Worm (Caenorhabditis elegans): ENCODE data around the gene C07E3.9.

Gene C07E3.9

DNA sequence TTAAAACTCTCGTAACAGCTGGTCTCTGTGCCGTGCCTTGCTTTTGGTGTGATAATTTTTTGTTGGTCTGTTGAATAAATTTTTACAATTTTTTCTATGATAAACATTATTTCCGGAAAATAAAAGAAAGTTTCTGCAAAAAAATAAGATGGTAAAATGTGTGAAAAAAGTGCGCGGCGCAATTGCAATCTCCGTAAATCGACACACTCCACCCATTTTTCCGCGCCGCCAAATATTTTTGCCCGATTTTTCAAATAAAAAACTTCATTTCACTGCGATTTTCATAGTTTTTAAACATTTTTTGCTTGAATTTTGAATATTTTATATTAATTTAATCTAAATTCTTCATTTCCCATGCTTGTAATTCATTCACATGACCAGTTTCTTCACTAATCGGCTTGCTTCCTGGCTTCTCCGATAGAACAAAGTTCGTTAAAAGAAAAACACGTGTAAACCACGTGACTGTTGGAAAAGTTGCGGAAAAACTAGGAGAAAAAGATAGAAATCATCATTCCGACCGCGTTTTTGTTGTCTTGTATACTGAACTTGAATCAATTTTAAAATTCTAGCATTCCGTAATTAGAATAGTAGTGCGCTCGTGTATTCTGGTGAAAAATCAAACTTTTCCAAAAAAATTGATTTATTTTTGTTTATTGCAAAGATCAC is 37.6 kb downstream of the C07E3.9 start (continued):
- TF ChIP-seq nhr-48 (tag; optimal IDR thresholded peaks at IDR 0.05) = peak; percentile 46
- TF ChIP-seq nhr-102 (tag; optimal IDR thresholded peaks at IDR 0.05) = peak; percentile 43
- peak; percentile 25 for TF ChIP-seq spr-1 (tag; optimal IDR thresholded peaks at IDR 0.05)
- peak; percentile 93 for TF ChIP-seq mep-1 (tag; optimal IDR thresholded peaks at IDR 0.05)
- TF ChIP-seq hif-1 (tag; optimal IDR thresholded peaks at IDR 0.05) = peak in 1 of 2 experiments; percentile 65
- no peak for TF ChIP-seq F49E8.2 (tag; optimal IDR thresholded peaks at IDR 0.05; ENCODE audit: borderline replicate concordance)
- peak; percentile 59 for TF ChIP-seq duxl-1 (tag; optimal IDR thresholded peaks at IDR 0.05; ENCODE audit: poor library complexity)
- TF ChIP-seq mes-2 (tag; optimal IDR thresholded peaks at IDR 0.05; ENCODE audit: poor library complexity, severe bottlenecking) = peak; percentile 90
- TF ChIP-seq madf-5 (GFP tag; IDR thresholded peaks at IDR 0.05) = no peak
- no peak for TF ChIP-seq php-3 (GFP tag; IDR thresholded peaks at IDR 0.05)
- TF ChIP-seq pqm-1 (tag; optimal IDR thresholded peaks at IDR 0.05) = peak; percentile 16
- peak; percentile 14 for TF ChIP-seq F37D6.2 (tag; optimal IDR thresholded peaks at IDR 0.05)
- TF ChIP-seq cey-2 (tag; optimal IDR thresholded peaks at IDR 0.05; ENCODE audit: borderline replicate concordance, insufficient read depth) = no peak
- TF ChIP-seq zfp-3 (GFP tag; conservative IDR thresholded peaks at IDR 0.05) = no peak
- no peak for TF ChIP-seq dmd-9 (GFP tag; IDR thresholded peaks at IDR 0.05)
- TF ChIP-seq unc-39 (tag; optimal IDR thresholded peaks at IDR 0.05) = no peak
- no peak for TF ChIP-seq gei-8 (GFP tag; optimal IDR thresholded peaks at IDR 0.05)
- no peak for TF ChIP-seq nhr-111 (GFP tag; optimal IDR thresholded peaks at IDR 0.05)
- TF ChIP-seq ceh-44 (GFP tag; IDR thresholded peaks at IDR 0.05) = no peak
- TF ChIP-seq F44E2.7 (GFP tag; IDR thresholded peaks at IDR 0.05) = no peak
- no peak for TF ChIP-seq ceh-20 (GFP tag; IDR thresholded peaks at IDR 0.05)
- TF ChIP-seq lin-38 (GFP tag; IDR thresholded peaks at IDR 0.05) = peak; percentile 73
- TF ChIP-seq ctbp-1 (GFP tag; IDR thresholded peaks at IDR 0.05) = no peak
- TF ChIP-seq hmg-1.1 (GFP tag; IDR thresholded peaks at IDR 0.05) = peak; percentile 47; the same call in 1 of the 2 replicates
- TF ChIP-seq Y48G9A.11 (GFP tag; IDR thresholded peaks at IDR 0.05) = no peak
- no peak for TF ChIP-seq nhr-76 (tag; optimal IDR thresholded peaks at IDR 0.05)
- peak; percentile 40; the same call in 1 of the 2 replicates for TF ChIP-seq pha-4 (GFP tag; IDR thresholded peaks at IDR 0.05)
- no peak for TF ChIP-seq pha-4 (tag; optimal IDR thresholded peaks at IDR 0.05)
- TF ChIP-seq lim-7 (GFP tag; IDR thresholded peaks at IDR 0.05) = no peak
- TF ChIP-seq Y75B8A.6 (GFP tag; IDR thresholded peaks at IDR 0.05) = no peak
- no peak for TF ChIP-seq daf-19 (GFP tag; conservative IDR thresholded peaks at IDR 0.05)
- TF ChIP-seq ztf-7 (tag; optimal IDR thresholded peaks at IDR 0.05) = no peak
- TF ChIP-seq zip-11 (GFP tag; IDR thresholded peaks at IDR 0.05) = no peak
- no peak for TF ChIP-seq ceh-62 (tag; optimal IDR thresholded peaks at IDR 0.05)
- TF ChIP-seq fos-1 (tag; optimal IDR thresholded peaks at IDR 0.05) = no peak
- no peak for TF ChIP-seq snpc-4 (tag; optimal IDR thresholded peaks at IDR 0.05)
- TF ChIP-seq tra-1 (GFP tag; IDR thresholded peaks at IDR 0.05) = 0 out of 2 replicates have a peak, but pooled peaks have one; percentile 18
- peak; percentile 57 for TF ChIP-seq T20F7.1 (GFP tag; optimal IDR thresholded peaks at IDR 0.05)
- TF ChIP-seq nhr-10 (tag; optimal IDR thresholded peaks at IDR 0.05) = no peak
- no peak for TF ChIP-seq F26F4.8 (GFP tag; conservative IDR thresholded peaks at IDR 0.05)
- TF ChIP-seq daf-8 (GFP tag; IDR thresholded peaks at IDR 0.05) = no peak
- TF ChIP-seq lin-1 (GFP tag; IDR thresholded peaks at IDR 0.05) = no peak
- TF ChIP-seq sdz-12 (GFP tag; optimal IDR thresholded peaks at IDR 0.05) = no peak
- TF ChIP-seq aha-1 (tag) = peak; percentile 76
- TF ChIP-seq nhr-11 (tag; optimal IDR thresholded peaks at IDR 0.05) = no peak
- no peak for TF ChIP-seq nhr-237 (tag; optimal IDR thresholded peaks at IDR 0.05)
- TF ChIP-seq Y5F2A.4 (GFP tag; optimal IDR thresholded peaks at IDR 0.05) = no peak
- no peak for TF ChIP-seq unc-62 (GFP tag; optimal IDR thresholded peaks at IDR 0.05 in 1 of 2)
- TF ChIP-seq unc-62 (tag; optimal IDR thresholded peaks at IDR 0.05) = no peak
- TF ChIP-seq nhr-6 (tag; optimal IDR thresholded peaks at IDR 0.05) = peak; percentile 9
- no peak for TF ChIP-seq daf-12 (tag; optimal IDR thresholded peaks at IDR 0.05)
